Fruit fly (Drosophila melanogaster) whole organism, embryonic: Measurements from ENCODE around the gene mAChR-C.

Source experiments
- BEAF-32 ChIP-seq: fragments of 200-800 bp; sonication (Bioruptor generic); optimal IDR thresholded peaks from 3 replicates; lab custom pipeline; 2017; ENCODE audit warnings: missing biosample characterization, missing genetic modification characterization, mild to moderate bottlenecking, moderate library complexity, missing genetic modification reagents
- Blimp-1 ChIP-seq: fragments of 200-800 bp; sonication (Bioruptor generic); optimal IDR thresholded peaks from 3 replicates; lab custom pipeline; 2018; ENCODE audit warnings: missing biosample characterization, missing genetic modification characterization, mild to moderate bottlenecking, moderate library complexity, missing genetic modification reagents
- CG10321 ChIP-seq: fragments of 200-800 bp; sonication (Bioruptor generic); IDR thresholded peaks from 2 replicates; pipeline ENCODE4 v1.3.6; 2022; ENCODE audit warnings: missing biosample characterization, missing genetic modification characterization
- CG10654 ChIP-seq: fragments of 200-800 bp; sonication (Bioruptor generic); optimal IDR thresholded peaks from 2 replicates; lab custom pipeline; 2016; ENCODE audit warnings: missing biosample characterization, missing genetic modification characterization
- CG11560 ChIP-seq: fragments of 200-800 bp; sonication (Bioruptor generic); IDR thresholded peaks from 3 replicates; pipeline ENCODE4 v1.3.6; 2022; ENCODE audit warnings: missing biosample characterization, missing genetic modification characterization
- CG11696 ChIP-seq: fragments of 200-800 bp; sonication (Bioruptor generic); IDR thresholded peaks from 2 replicates; pipeline ENCODE4 v1.3.6; 2022; ENCODE audit warnings: missing biosample characterization, missing genetic modification characterization
- CG12236 ChIP-seq: fragments of 200-800 bp; sonication (Bioruptor generic); optimal IDR thresholded peaks from 2 replicates; lab custom pipeline; 2016; ENCODE audit warnings: missing biosample characterization, missing genetic modification characterization
- CG12744 ChIP-seq: fragments of 200-800 bp; sonication (Bioruptor generic); optimal IDR thresholded peaks from 2 replicates; lab custom pipeline; 2016; ENCODE audit warnings: missing biosample characterization, missing genetic modification characterization
- CG14014 ChIP-seq: fragments of 200-800 bp; sonication (Bioruptor generic); IDR thresholded peaks from 2 replicates; pipeline ENCODE4 v1.3.6; 2022; ENCODE audit warnings: missing biosample characterization, missing genetic modification characterization
- CG15269 ChIP-seq: fragments of 200-800 bp; sonication (Bioruptor generic); optimal IDR thresholded peaks from 2 replicates; lab custom pipeline; 2018; ENCODE audit warnings: missing biosample characterization, mild to moderate bottlenecking, missing genetic modification characterization, moderate library complexity
- CG15479 ChIP-seq: fragments of 200-800 bp; sonication (Bioruptor generic); optimal IDR thresholded peaks from 3 replicates; lab custom pipeline; 2019; ENCODE audit warnings: missing biosample characterization, mild to moderate bottlenecking, missing genetic modification characterization, moderate library complexity
- CG15696 ChIP-seq: fragments of 200-800 bp; sonication (Bioruptor generic); optimal IDR thresholded peaks from 2 replicates; lab custom pipeline; 2019; ENCODE audit warnings: missing biosample characterization, mild to moderate bottlenecking, missing genetic modification characterization, moderate library complexity
- CG17328 ChIP-seq: fragments of 200-800 bp; sonication (Bioruptor generic); IDR thresholded peaks from 2 replicates; pipeline ENCODE4 v1.3.6; 2022; ENCODE audit warnings: missing biosample characterization, missing genetic modification characterization
- CG17612 ChIP-seq: fragments of 200-800 bp; sonication (Bioruptor generic); IDR thresholded peaks from 2 replicates; pipeline ENCODE4 v1.3.6; 2022; ENCODE audit warnings: missing biosample characterization, missing genetic modification characterization
- CG18599 ChIP-seq: fragments of 200-800 bp; sonication (Bioruptor generic); optimal IDR thresholded peaks from 3 replicates; lab custom pipeline; 2017; ENCODE audit warnings: missing biosample characterization, missing genetic modification characterization, mild to moderate bottlenecking, moderate library complexity, missing genetic modification reagents
- CG2120 ChIP-seq: fragments of 200-800 bp; sonication (Bioruptor generic); optimal IDR thresholded peaks from 3 replicates; lab custom pipeline; 2016; ENCODE audit warnings: missing biosample characterization, missing genetic modification characterization
- CG31365 ChIP-seq: fragments of 200-800 bp; sonication (Bioruptor generic); optimal IDR thresholded peaks from 2 replicates; lab custom pipeline; 2018; ENCODE audit warnings: missing biosample characterization, mild to moderate bottlenecking, missing genetic modification characterization
- CG32767 ChIP-seq: fragments of 200-800 bp; sonication (Bioruptor generic); IDR thresholded peaks from 2 replicates; pipeline ENCODE4 v1.3.6; 2022; ENCODE audit warnings: missing biosample characterization, missing genetic modification characterization
- CG3281 ChIP-seq: fragments of 200-800 bp; sonication (Bioruptor generic); optimal IDR thresholded peaks from 3 replicates; lab custom pipeline; 2017; ENCODE audit warnings: missing biosample characterization, mild to moderate bottlenecking, missing genetic modification characterization
- CG3407 ChIP-seq: fragments of 200-800 bp; sonication (Bioruptor generic); optimal IDR thresholded peaks from 2 replicates; lab custom pipeline; 2018; ENCODE audit warnings: missing biosample characterization, mild to moderate bottlenecking, missing genetic modification characterization
- CG42726 ChIP-seq: fragments of 200-800 bp; sonication (Bioruptor generic); IDR thresholded peaks from 2 replicates; pipeline ENCODE4 v1.3.6; 2022; ENCODE audit warnings: missing biosample characterization, missing genetic modification characterization; ENCODE audit not compliant: partially characterized antibody
- CG6175 ChIP-seq: fragments of 200-800 bp; sonication (Bioruptor generic); IDR thresholded peaks from 3 replicates; pipeline ENCODE4 v1.3.6; 2022; ENCODE audit warnings: missing biosample characterization, missing genetic modification characterization
- CG6683 ChIP-seq: fragments of 200-800 bp; sonication (Bioruptor generic); optimal IDR thresholded peaks from 2 replicates; lab custom pipeline; 2017; ENCODE audit warnings: missing biosample characterization, mild to moderate bottlenecking, missing genetic modification characterization, missing genetic modification reagents
- CG8478 ChIP-seq: fragments of >200 bp; optimal IDR thresholded peaks from 2 replicates; lab custom pipeline; 2018
- Chrac-16 ChIP-seq: fragments of 200-800 bp; sonication (Bioruptor generic); optimal IDR thresholded peaks from 3 replicates; lab custom pipeline; 2016; ENCODE audit warnings: missing biosample characterization, missing genetic modification characterization
- CrebB ChIP-seq: fragments of 200-800 bp; sonication (Bioruptor generic); optimal IDR thresholded peaks from 3 replicates; lab custom pipeline; 2018; ENCODE audit warnings: missing biosample characterization, mild to moderate bottlenecking, missing genetic modification characterization
- Dp ChIP-seq: fragments of 200-800 bp; sonication (Bioruptor generic); optimal IDR thresholded peaks from 2 replicates; lab custom pipeline; 2018; ENCODE audit warnings: missing biosample characterization, mild to moderate bottlenecking, missing genetic modification characterization, moderate library complexity
- Ets65A ChIP-seq: fragments of 200-800 bp; sonication (Bioruptor generic); peaks from one replicate; lab custom pipeline; 2016; ENCODE audit warnings: missing biosample characterization, missing genetic modification characterization
- HLH54F ChIP-seq: fragments of 200-800 bp; sonication (Bioruptor generic); optimal IDR thresholded peaks from 3 replicates; lab custom pipeline; 2016; ENCODE audit warnings: missing biosample characterization, missing genetic modification characterization
- HLHmδ ChIP-seq: fragments of 200-800 bp; sonication (Bioruptor generic); optimal IDR thresholded peaks from 2 replicates; lab custom pipeline; 2018; ENCODE audit warnings: missing biosample characterization, mild to moderate bottlenecking, missing genetic modification characterization, moderate library complexity
- Hey ChIP-seq: fragments of 200-800 bp; sonication (Bioruptor generic); optimal IDR thresholded peaks from 3 replicates; lab custom pipeline; 2018; ENCODE audit warnings: missing biosample characterization, mild to moderate bottlenecking, missing genetic modification characterization
- Lhr ChIP-seq: fragments of 200-800 bp; sonication (Bioruptor generic); optimal IDR thresholded peaks from 3 replicates; lab custom pipeline; 2017; ENCODE audit warnings: mild to moderate bottlenecking, missing biosample characterization, missing genetic modification reagents, missing genetic modification characterization
- Lpt ChIP-seq: fragments of >200 bp; optimal IDR thresholded peaks from 2 replicates; lab custom pipeline; 2018; ENCODE audit warnings: missing biosample characterization, missing genetic modification characterization
- NC2β ChIP-seq: fragments of 200-800 bp; sonication (Bioruptor generic); optimal IDR thresholded peaks from 2 replicates; lab custom pipeline; 2016; ENCODE audit warnings: missing biosample characterization, missing genetic modification characterization
- NFAT ChIP-seq: fragments of 200-800 bp; sonication (Bioruptor generic); IDR thresholded peaks from 2 replicates; pipeline ENCODE4 v1.3.6; 2022; ENCODE audit warnings: missing biosample characterization, missing genetic modification characterization
- Sry-δ ChIP-seq: fragments of 200-800 bp; sonication (Bioruptor generic); optimal IDR thresholded peaks from 2 replicates; lab custom pipeline; 2016; ENCODE audit warnings: missing biosample characterization, missing genetic modification characterization
- ase ChIP-seq: fragments of 200-800 bp; sonication (Bioruptor generic); IDR thresholded peaks from 3 replicates; pipeline ENCODE4 v1.3.6; 2022; ENCODE audit warnings: missing biosample characterization, missing genetic modification characterization
- chm ChIP-seq: fragments of 200-800 bp; sonication (Bioruptor generic); IDR thresholded peaks from 2 replicates; pipeline ENCODE4 v1.3.6; 2022; ENCODE audit warnings: missing biosample characterization, missing genetic modification characterization
- corto ChIP-seq: fragments of 200-800 bp; sonication (Bioruptor generic); optimal IDR thresholded peaks from 2 replicates; lab custom pipeline; 2016; ENCODE audit warnings: missing biosample characterization, mild to moderate bottlenecking, missing genetic modification characterization, moderate library complexity
- crol ChIP-seq: fragments of 200-800 bp; sonication (Bioruptor generic); IDR thresholded peaks from 2 replicates; pipeline ENCODE4 v1.3.6; 2022; ENCODE audit warnings: missing biosample characterization, missing genetic modification characterization
- fd102C ChIP-seq: fragments of 200-800 bp; sonication (Bioruptor generic); optimal IDR thresholded peaks from 2 replicates; lab custom pipeline; 2018; ENCODE audit warnings: missing biosample characterization, mild to moderate bottlenecking, missing genetic modification characterization, moderate library complexity
- grau ChIP-seq: fragments of 200-800 bp; optimal IDR thresholded peaks from 3 replicates; lab custom pipeline; 2019; ENCODE audit warnings: missing biosample characterization, mild to moderate bottlenecking, missing genetic modification characterization, moderate library complexity
- insv ChIP-seq, 2 experiments: fragments of 200-800 bp; sonication (Bioruptor generic); optimal IDR thresholded peaks; 3 replicates each; lab custom pipeline; 2016 to 2018; ENCODE audit warnings: missing biosample characterization in 2 of 2, missing genetic modification characterization in 2 of 2
- jing ChIP-seq: fragments of 200-800 bp; sonication (Bioruptor generic); optimal IDR thresholded peaks from 2 replicates; lab custom pipeline; 2018; ENCODE audit warnings: missing biosample characterization, mild to moderate bottlenecking, missing genetic modification characterization
- slbo ChIP-seq: fragments of 200-800 bp; sonication (Bioruptor generic); IDR thresholded peaks from 2 replicates; pipeline ENCODE4 v1.3.6; 2022; ENCODE audit warnings: missing biosample characterization, missing genetic modification characterization
- slp2 ChIP-seq: fragments of 200-800 bp; sonication (Bioruptor generic); optimal IDR thresholded peaks from 2 replicates; lab custom pipeline; 2016; ENCODE audit warnings: missing biosample characterization, missing genetic modification characterization
- stwl ChIP-seq: fragments of 200-800 bp; sonication (Bioruptor generic); optimal IDR thresholded peaks from 3 replicates; lab custom pipeline; 2018; ENCODE audit warnings: missing biosample characterization, mild to moderate bottlenecking, missing genetic modification characterization, moderate library complexity
- sug ChIP-seq: fragments of 200-800 bp; optimal IDR thresholded peaks from 2 replicates; lab custom pipeline; 2019; ENCODE audit warnings: missing biosample characterization, mild to moderate bottlenecking, missing genetic modification characterization, moderate library complexity
- unpg ChIP-seq: fragments of 200-800 bp; sonication (Bioruptor generic); optimal IDR thresholded peaks from 3 replicates; lab custom pipeline; 2018; ENCODE audit warnings: missing biosample characterization, mild to moderate bottlenecking, missing genetic modification characterization, moderate library complexity
- wor ChIP-seq: fragments of 200-800 bp; sonication (Bioruptor generic); IDR thresholded peaks from 2 replicates; pipeline ENCODE4 v1.3.6; 2022; ENCODE audit warnings: missing biosample characterization, missing genetic modification characterization

mAChR-C gene

DNA sequence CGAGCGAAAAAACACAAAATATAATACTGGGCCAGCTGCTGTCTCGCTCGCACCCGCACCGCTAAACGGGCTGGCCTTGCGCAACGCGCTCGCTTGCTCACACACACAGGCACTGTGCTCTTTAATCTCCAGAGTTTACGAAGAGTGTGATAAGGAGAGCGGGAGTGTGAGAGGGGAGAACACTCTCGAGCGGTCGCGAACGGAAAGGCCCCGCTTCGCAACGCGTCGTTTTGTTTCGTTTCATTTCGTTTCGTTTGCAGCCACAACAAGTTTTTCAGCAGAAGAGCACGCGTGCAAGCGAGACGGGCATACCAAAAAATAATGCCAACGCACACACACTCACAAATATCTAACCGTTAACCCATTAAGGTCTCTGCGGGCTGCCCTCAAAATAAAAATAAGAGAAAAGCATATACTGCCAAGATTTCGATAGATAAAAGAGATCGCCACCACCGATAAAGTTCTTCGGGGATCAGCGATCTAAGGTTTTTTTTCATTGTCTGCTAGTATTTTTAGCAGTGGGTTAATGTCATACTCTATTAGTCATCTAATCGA lies 29.1 kb upstream of the mAChR-C start (continued):
- TF ChIP-seq CG14014 (GFP tag; lab: Robert Waterston, UW) (peak; percentile 68), jing (no peak), Hey (tag; lab: Kevin White, UChicago) (peak; percentile 52), HLH54F (GFP tag; lab: Kevin White, UChicago) (peak; percentile 62), CG31365 (peak; percentile 10), Chrac-16 (GFP tag; lab: Kevin White, UChicago) (peak; percentile 25), sug (tag; lab: Kevin White, UChicago) (peak; percentile 88), ase (GFP tag; lab: Robert Waterston, UW) (no peak), chm (GFP tag; lab: Robert Waterston, UW) (peak; percentile 73; the same call in 1 of the 2 replicates), insv (GFP tag; optimal IDR thresholded peaks at IDR 0.05; lab: Kevin White, UChicago) (no peak), Lhr (GFP tag; lab: Kevin White, UChicago) (no peak), CG15696 (tag; lab: Kevin White, UChicago) (no peak), CG42726 (GFP tag; lab: Robert Waterston, UW) (no peak), CG15269 (peak; percentile 72), unpg (GFP tag; lab: Kevin White, UChicago) (peak; percentile 41), NC2β (GFP tag; lab: Kevin White, UChicago) (no peak), HLHmδ (GFP tag; lab: Kevin White, UChicago) (peak; percentile 53), CG17328 (GFP tag; lab: Robert Waterston, UW) (0 out of 2 replicates have a peak, but pooled peaks have one; percentile 5), wor (GFP tag; lab: Robert Waterston, UW) (no peak), CG10654 (no peak), Ets65A (peak; percentile 95), CG32767 (GFP tag; lab: Robert Waterston, UW) (peak; percentile 62; the same call in 1 of the 2 replicates), fd102C (GFP tag; lab: Kevin White, UChicago) (no peak), CG11696 (GFP tag; lab: Robert Waterston, UW) (0 out of 2 replicates have a peak, but pooled peaks have one; percentile 16), Dp (no peak), grau (tag; lab: Kevin White, UChicago) (peak; percentile 64), CG18599 (GFP tag; lab: Kevin White, UChicago) (peak; percentile 74), CG6683 (GFP tag; lab: Kevin White, UChicago) (no peak), CG3281 (peak; percentile 70), slp2 (no peak), CG15479 (GFP tag; lab: Kevin White, UChicago) (peak; percentile 94), CG17612 (no peak), crol (GFP tag; lab: Robert Waterston, UW) (peak; percentile 98), CG12236 (GFP tag; lab: Kevin White, UChicago) (no peak), Blimp-1 (GFP tag; lab: Kevin White, UChicago) (peak; percentile 22), CG8478 (lab: Kevin White, UChicago) (peak; percentile 79), Sry-δ (peak; percentile 9), stwl (tag; lab: Kevin White, UChicago) (no peak), slbo (GFP tag; lab: Robert Waterston, UW) (peak; percentile 74), CG6175 (peak; percentile 48; the same call in 1 of the 3 replicates), corto (no peak), Lpt (GFP tag; lab: Kevin White, UChicago) (no peak), BEAF-32 (GFP tag; lab: Kevin White, UChicago) (no peak), NFAT (GFP tag; lab: Robert Waterston, UW) (peak; percentile 59; the same call in 1 of the 2 replicates), CrebB (tag; lab: Kevin White, UChicago) (no peak), CG2120 (GFP tag; lab: Kevin White, UChicago) (peak; percentile 90), CG11560 (0 out of 3 replicates have a peak, but pooled peaks have one; percentile 36), CG10321 (GFP tag; lab: Robert Waterston, UW) (peak; percentile 86), CG3407 (GFP tag; lab: Kevin White, UChicago) (no peak), CG12744 (peak; percentile 8)
